Fruit fly (Drosophila melanogaster) Kc167 (cell line): ENCODE data around the gene CG31740.

ENCODE experiments used
- Myc ChIP-seq: fragments of >200 bp; optimal IDR thresholded peaks from 2 replicates; lab custom pipeline; 2017; ENCODE audit warnings: missing external identifiers
- insv ChIP-seq: fragments of >200 bp; optimal IDR thresholded peaks from 3 replicates; lab custom pipeline; 2018; ENCODE audit warnings: missing external identifiers
- psq ChIP-seq: fragments of >200 bp; optimal IDR thresholded peaks from 2 replicates; lab custom pipeline; 2017; ENCODE audit warnings: missing external identifiers

dm6 chr2L:17988955-17989354 lies 19.8 kb upstream of the CG31740 start:
- TF ChIP-seq Myc, result no peak
- no peak for TF ChIP-seq psq (lab: Kevin White, UChicago)
- no peak for TF ChIP-seq insv (lab: Kevin White, UChicago)
